Fruit fly (Drosophila melanogaster) whole organism, embryonic: ENCODE measurements around the gene Scox.
A peak's percentile ranks its signal among the peaks of the same experiment; 100 is the strongest.

ENCODE experiments used
- C15 ChIP-seq: fragments of 200-800 bp; sonication (Bioruptor generic); IDR thresholded peaks from 3 replicates; pipeline ENCODE4 v1.3.6; 2022; ENCODE audit warnings: missing biosample characterization, missing genetic modification characterization
- CG10654 ChIP-seq: fragments of 200-800 bp; sonication (Bioruptor generic); optimal IDR thresholded peaks from 2 replicates; lab custom pipeline; 2016; ENCODE audit warnings: missing biosample characterization, missing genetic modification characterization
- CG12155 ChIP-seq: fragments of 200-800 bp; sonication (Bioruptor generic); optimal IDR thresholded peaks from 3 replicates; lab custom pipeline; 2016; ENCODE audit warnings: missing biosample characterization, missing genetic modification characterization
- CG13123 ChIP-seq: fragments of 200-800 bp; sonication (Bioruptor generic); optimal IDR thresholded peaks from 2 replicates; lab custom pipeline; 2016; ENCODE audit warnings: missing biosample characterization, missing genetic modification characterization
- CG15011 ChIP-seq: fragments of 200-800 bp; sonication (Bioruptor generic); optimal IDR thresholded peaks from 3 replicates; lab custom pipeline; 2018; ENCODE audit warnings: missing biosample characterization, mild to moderate bottlenecking, missing genetic modification characterization
- CG15269 ChIP-seq: fragments of 200-800 bp; sonication (Bioruptor generic); optimal IDR thresholded peaks from 2 replicates; lab custom pipeline; 2018; ENCODE audit warnings: missing biosample characterization, mild to moderate bottlenecking, missing genetic modification characterization, moderate library complexity
- CG1602 ChIP-seq: fragments of 200-800 bp; sonication (Bioruptor generic); optimal IDR thresholded peaks from 3 replicates; lab custom pipeline; 2016; ENCODE audit warnings: missing biosample characterization, missing genetic modification characterization
- CG1647 ChIP-seq: fragments of 200-800 bp; sonication (Bioruptor generic); optimal IDR thresholded peaks from 3 replicates; lab custom pipeline; 2016; ENCODE audit warnings: missing biosample characterization, missing genetic modification characterization
- CG17912 ChIP-seq: fragments of 200-800 bp; sonication (Bioruptor generic); optimal IDR thresholded peaks from 2 replicates; lab custom pipeline; 2018; ENCODE audit warnings: missing biosample characterization, mild to moderate bottlenecking, missing genetic modification characterization
- CG1792 ChIP-seq: fragments of 200-800 bp; sonication (Bioruptor generic); optimal IDR thresholded peaks from 2 replicates; lab custom pipeline; 2016; ENCODE audit warnings: missing biosample characterization, missing genetic modification characterization
- CG18476 ChIP-seq: fragments of 200-800 bp; sonication (Bioruptor generic); optimal IDR thresholded peaks from 2 replicates; lab custom pipeline; 2016; ENCODE audit warnings: missing biosample characterization, mild to moderate bottlenecking, missing genetic modification characterization
- CG2202 ChIP-seq: fragments of 200-800 bp; sonication (Bioruptor generic); optimal IDR thresholded peaks from 2 replicates; lab custom pipeline; 2018; ENCODE audit warnings: missing biosample characterization, mild to moderate bottlenecking, missing genetic modification characterization
- CG2678 ChIP-seq: fragments of 200-800 bp; sonication (Bioruptor generic); optimal IDR thresholded peaks from 3 replicates; lab custom pipeline; 2019; ENCODE audit warnings: missing biosample characterization, mild to moderate bottlenecking, missing genetic modification characterization, moderate library complexity
- CG31388 ChIP-seq: fragments of 200-800 bp; sonication (Bioruptor generic); optimal IDR thresholded peaks from 2 replicates; lab custom pipeline; 2016; ENCODE audit warnings: missing biosample characterization, missing genetic modification characterization
- CG42726 ChIP-seq: fragments of 200-800 bp; sonication (Bioruptor generic); IDR thresholded peaks from 2 replicates; pipeline ENCODE4 v1.3.6; 2022; ENCODE audit warnings: missing biosample characterization, missing genetic modification characterization; ENCODE audit not compliant: partially characterized antibody
- CG4617 ChIP-seq: fragments of 200-800 bp; sonication (Bioruptor generic); optimal IDR thresholded peaks from 3 replicates; lab custom pipeline; 2016; ENCODE audit warnings: missing biosample characterization, missing genetic modification characterization, borderline replicate concordance
- CG5245 ChIP-seq: fragments of 200-800 bp; sonication (Bioruptor generic); optimal IDR thresholded peaks from 3 replicates; lab custom pipeline; 2016; ENCODE audit warnings: missing biosample characterization, missing genetic modification characterization
- CG6813 ChIP-seq: fragments of 200-800 bp; sonication (Bioruptor generic); optimal IDR thresholded peaks from 2 replicates; lab custom pipeline; 2017; ENCODE audit warnings: missing biosample characterization, missing genetic modification characterization, mild to moderate bottlenecking, moderate library complexity, missing genetic modification reagents
- CG7357 ChIP-seq: fragments of 200-800 bp; sonication (Bioruptor generic); IDR thresholded peaks from 3 replicates; pipeline ENCODE4 v1.3.6; 2022; ENCODE audit warnings: missing biosample characterization, missing genetic modification characterization
- CG7745 ChIP-seq: fragments of 200-800 bp; sonication (Bioruptor generic); optimal IDR thresholded peaks from 2 replicates; lab custom pipeline; 2018; ENCODE audit warnings: missing biosample characterization, mild to moderate bottlenecking, missing genetic modification characterization, moderate library complexity
- Chrac-16 ChIP-seq: fragments of 200-800 bp; sonication (Bioruptor generic); optimal IDR thresholded peaks from 3 replicates; lab custom pipeline; 2016; ENCODE audit warnings: missing biosample characterization, missing genetic modification characterization
- Eip74EF ChIP-seq, 2 experiments: fragments of 200-800 bp in 1 of 2; fragments of >200 bp in 1 of 2; sonication (Bioruptor generic) in 1 of 2; optimal IDR thresholded peaks; 2 replicates each; lab custom pipeline; 2017 to 2019; ENCODE audit warnings: missing biosample characterization in 2 of 2, missing genetic modification characterization in 2 of 2, mild to moderate bottlenecking in 1 of 2, moderate library complexity in 1 of 2
- Gsc ChIP-seq: fragments of 200-800 bp; sonication (Bioruptor generic); IDR thresholded peaks from 2 replicates; pipeline ENCODE4 v1.3.6; 2022; ENCODE audit warnings: missing biosample characterization, missing genetic modification characterization
- Gug ChIP-seq: fragments of 200-800 bp; sonication (Bioruptor generic); IDR thresholded peaks from 4 replicates; pipeline ENCODE4 v1.3.6; 2022; ENCODE audit warnings: missing biosample characterization, missing genetic modification characterization
- Hand ChIP-seq: fragments of 200-800 bp; sonication (Bioruptor generic); optimal IDR thresholded peaks from 2 replicates; lab custom pipeline; 2017; ENCODE audit warnings: mild to moderate bottlenecking, missing biosample characterization, missing genetic modification reagents, missing genetic modification characterization
- Hr3 ChIP-seq: fragments of 200-800 bp; sonication (Bioruptor generic); optimal IDR thresholded peaks from 3 replicates; lab custom pipeline; 2016; ENCODE audit warnings: missing biosample characterization, missing genetic modification characterization
- Hr39 ChIP-seq: fragments of >200 bp; optimal IDR thresholded peaks from 2 replicates; lab custom pipeline; 2017
- Lim3 ChIP-seq: fragments of 200-800 bp; sonication (Bioruptor generic); IDR thresholded peaks from 2 replicates; pipeline ENCODE4 v1.3.6; 2022; ENCODE audit warnings: missing biosample characterization, missing genetic modification characterization
- Med ChIP-seq: fragments of 200-800 bp; sonication (Bioruptor generic); peaks from one replicate; lab custom pipeline; 2016; ENCODE audit warnings: missing biosample characterization, missing genetic modification characterization, mild to moderate bottlenecking, inconsistent platforms, moderate library complexity
- NFAT ChIP-seq: fragments of 200-800 bp; sonication (Bioruptor generic); IDR thresholded peaks from 2 replicates; pipeline ENCODE4 v1.3.6; 2022; ENCODE audit warnings: missing biosample characterization, missing genetic modification characterization
- Six4 ChIP-seq: fragments of 200-800 bp; sonication (Bioruptor generic); optimal IDR thresholded peaks from 2 replicates; lab custom pipeline; 2016; ENCODE audit warnings: missing biosample characterization, missing genetic modification characterization
- al ChIP-seq: fragments of 200-800 bp; sonication (Bioruptor generic); IDR thresholded peaks from 2 replicates; pipeline ENCODE4 v1.3.6; 2022; ENCODE audit warnings: missing biosample characterization, missing genetic modification characterization
- amos ChIP-seq: fragments of 200-800 bp; sonication (Bioruptor generic); IDR thresholded peaks from 2 replicates; pipeline ENCODE4 v1.3.6; 2022; ENCODE audit warnings: missing biosample characterization, missing genetic modification characterization; ENCODE audit not compliant: partially characterized antibody
- az2 ChIP-seq: fragments of 200-800 bp; sonication (Bioruptor generic); optimal IDR thresholded peaks from 3 replicates; lab custom pipeline; 2016; ENCODE audit warnings: missing biosample characterization, missing genetic modification characterization
- bowl ChIP-seq: fragments of 200-800 bp; sonication (Bioruptor generic); IDR thresholded peaks from 2 replicates; pipeline ENCODE4 v1.3.6; 2022; ENCODE audit warnings: missing biosample characterization, missing genetic modification characterization
- cato ChIP-seq: fragments of 200-800 bp; sonication (Bioruptor generic); optimal IDR thresholded peaks from 2 replicates; lab custom pipeline; 2016; ENCODE audit warnings: missing biosample characterization, missing genetic modification characterization, borderline replicate concordance
- ci ChIP-seq: fragments of 200-800 bp; sonication (Bioruptor generic); IDR thresholded peaks from 3 replicates; pipeline ENCODE4 v1.3.6; 2022; ENCODE audit warnings: missing biosample characterization, missing genetic modification characterization
- danr ChIP-seq: fragments of 200-800 bp; sonication (Bioruptor generic); IDR thresholded peaks from 2 replicates; pipeline ENCODE4 v1.3.6; 2022; ENCODE audit warnings: missing biosample characterization, missing genetic modification characterization
- en ChIP-seq: fragments of 200-800 bp; sonication (Bioruptor generic); optimal IDR thresholded peaks from 2 replicates; lab custom pipeline; 2016; ENCODE audit warnings: missing biosample characterization, missing genetic modification characterization
- gce ChIP-seq: fragments of 200-800 bp; sonication (Bioruptor generic); IDR thresholded peaks from 3 replicates; pipeline ENCODE4 v1.3.6; 2022; ENCODE audit warnings: missing biosample characterization, missing genetic modification characterization
- gro ChIP-seq: fragments of 200-800 bp; sonication (Bioruptor generic); optimal IDR thresholded peaks from 2 replicates; lab custom pipeline; 2016; ENCODE audit warnings: missing biosample characterization, missing genetic modification characterization
- jumu ChIP-seq: fragments of 200-800 bp; sonication (Bioruptor generic); optimal IDR thresholded peaks from 3 replicates; lab custom pipeline; 2016; ENCODE audit warnings: missing biosample characterization, missing genetic modification characterization
- odd ChIP-seq: fragments of 200-800 bp; sonication (Bioruptor generic); optimal IDR thresholded peaks from 2 replicates; lab custom pipeline; 2017; ENCODE audit warnings: missing biosample characterization, mild to moderate bottlenecking, missing genetic modification characterization
- pfk ChIP-seq: fragments of 200-800 bp; sonication (Bioruptor generic); optimal IDR thresholded peaks from 2 replicates; lab custom pipeline; 2018; ENCODE audit warnings: missing biosample characterization, mild to moderate bottlenecking, missing genetic modification characterization, moderate library complexity
- phol ChIP-seq: fragments of 200-800 bp; sonication (Bioruptor generic); optimal IDR thresholded peaks from 3 replicates; lab custom pipeline; 2018; ENCODE audit warnings: missing biosample characterization, mild to moderate bottlenecking, missing genetic modification characterization, moderate library complexity
- rib ChIP-seq: fragments of 200-800 bp; sonication (Bioruptor generic); IDR thresholded peaks from 2 replicates; pipeline ENCODE4 v1.3.6; 2022; ENCODE audit warnings: missing biosample characterization, missing genetic modification characterization
- scrt ChIP-seq: fragments of 200-800 bp; sonication (Bioruptor generic); optimal IDR thresholded peaks from 2 replicates; lab custom pipeline; 2018; ENCODE audit warnings: missing biosample characterization, mild to moderate bottlenecking, missing genetic modification characterization, moderate library complexity
- sr ChIP-seq: fragments of 200-800 bp; sonication (Bioruptor generic); IDR thresholded peaks from 3 replicates; pipeline ENCODE4 v1.3.6; 2022; ENCODE audit warnings: missing biosample characterization, missing genetic modification characterization
- stwl ChIP-seq: fragments of 200-800 bp; sonication (Bioruptor generic); optimal IDR thresholded peaks from 3 replicates; lab custom pipeline; 2018; ENCODE audit warnings: missing biosample characterization, mild to moderate bottlenecking, missing genetic modification characterization, moderate library complexity
- tgo ChIP-seq: fragments of 200-800 bp; sonication (Bioruptor generic); IDR thresholded peaks from 3 replicates; pipeline ENCODE4 v1.3.6; 2022; ENCODE audit warnings: missing biosample characterization, missing genetic modification characterization
- toy ChIP-seq: fragments of 200-800 bp; sonication (Bioruptor generic); IDR thresholded peaks from 2 replicates; pipeline ENCODE4 v1.3.6; 2022; ENCODE audit warnings: missing biosample characterization, missing genetic modification characterization

Gene Scox

dm6 chr2L:5000919-5001581 lies 32.3 kb upstream of the Scox start (continued):
- no peak for TF ChIP-seq CG18476 (GFP tag; lab: Kevin White, UChicago)
- peak; percentile 30; the same call in 1 of the 2 replicates for TF ChIP-seq amos (GFP tag; lab: Robert Waterston, UW)
- TF ChIP-seq Six4 (GFP tag; lab: Kevin White, UChicago) = no peak
- no peak for TF ChIP-seq CG10654 (GFP tag; lab: Kevin White, UChicago)
- no peak for TF ChIP-seq gro
- TF ChIP-seq ci (GFP tag; lab: Robert Waterston, UW) = peak; percentile 77
- no peak for TF ChIP-seq danr
- TF ChIP-seq rib (GFP tag; lab: Robert Waterston, UW) = peak; percentile 84
- 0 out of 3 replicates have a peak, but pooled peaks have one; percentile 7 for TF ChIP-seq sr (GFP tag; lab: Robert Waterston, UW)
- TF ChIP-seq CG4617 (GFP tag; lab: Kevin White, UChicago) = no peak
- peak; percentile 38; the same call in 1 of the 2 replicates for TF ChIP-seq Gsc (GFP tag; lab: Robert Waterston, UW)
- TF ChIP-seq Med = peak; percentile 69
- no peak for TF ChIP-seq odd
- peak; percentile 12; the same call in 1 of the 3 replicates for TF ChIP-seq gce (GFP tag; lab: Robert Waterston, UW)
- no peak for TF ChIP-seq cato (GFP tag; lab: Kevin White, UChicago)
- TF ChIP-seq Lim3 (GFP tag; lab: Robert Waterston, UW) = no peak
- no peak for TF ChIP-seq CG2202 (tag; lab: Kevin White, UChicago)
- no peak for TF ChIP-seq az2 (GFP tag; lab: Kevin White, UChicago)
- no peak for TF ChIP-seq pfk (GFP tag; lab: Kevin White, UChicago)
- no peak for TF ChIP-seq CG7745
- TF ChIP-seq CG15011 = no peak
- no peak for TF ChIP-seq jumu (GFP tag; lab: Kevin White, UChicago)
- TF ChIP-seq CG1647 (GFP tag; lab: Kevin White, UChicago) = no peak
- TF ChIP-seq CG5245 = no peak
- no peak for TF ChIP-seq toy
- no peak for TF ChIP-seq CG31388 (GFP tag; lab: Kevin White, UChicago)
- TF ChIP-seq C15 (GFP tag; lab: Robert Waterston, UW) = no peak
- no peak for TF ChIP-seq Hr39
- TF ChIP-seq CG7357 (GFP tag; lab: Robert Waterston, UW) = no peak; the same call in 2 of the 3 replicates
- peak in 1 of 2 experiments; percentile 100 for TF ChIP-seq Eip74EF (GFP tag; optimal IDR thresholded peaks at IDR 0.05; lab: Kevin White, UChicago)
- no peak for TF ChIP-seq Hr3
- no peak for TF ChIP-seq CG15269
- no peak for TF ChIP-seq CG2678
- no peak for TF ChIP-seq CG12155 (GFP tag; lab: Kevin White, UChicago)
- TF ChIP-seq CG1602 (GFP tag; lab: Kevin White, UChicago) = no peak
- TF ChIP-seq NFAT (GFP tag; lab: Robert Waterston, UW) = peak; percentile 35
- no peak for TF ChIP-seq CG17912
- peak; percentile 87 for TF ChIP-seq CG42726
- TF ChIP-seq CG1792 (GFP tag; lab: Kevin White, UChicago) = no peak
- TF ChIP-seq scrt = no peak
- no peak for TF ChIP-seq CG6813 (GFP tag; lab: Kevin White, UChicago)
- peak; percentile 24 for TF ChIP-seq stwl (tag; lab: Kevin White, UChicago)
- no peak for TF ChIP-seq Chrac-16 (GFP tag; lab: Kevin White, UChicago)
- TF ChIP-seq al = 0 out of 2 replicates have a peak, but pooled peaks have one; percentile 25
- no peak; the same call in 2 of the 3 replicates for TF ChIP-seq tgo (GFP tag; lab: Robert Waterston, UW)
- TF ChIP-seq Hand (GFP tag; lab: Kevin White, UChicago) = no peak
- TF ChIP-seq phol (tag; lab: Kevin White, UChicago) = no peak
- TF ChIP-seq Gug (GFP tag; lab: Robert Waterston, UW) = peak; percentile 37; the same call in 2 of the 4 replicates
- TF ChIP-seq bowl (GFP tag; lab: Robert Waterston, UW) = no peak
- TF ChIP-seq CG13123 = no peak
- no peak for TF ChIP-seq en (GFP tag; lab: Kevin White, UChicago)
